Worm (Caenorhabditis elegans) whole organism, L4/young adult: ENCODE measurements around the gene R148.8.

ENCODE experiments used
- W03F9.2 ChIP-seq: fragments of 150-350 bp; optimal IDR thresholded peaks from 2 replicates; lab custom pipeline; 2014; ENCODE audit warnings: missing biosample characterization, missing genetic modification characterization
- dao-5 ChIP-seq: sonication (generic microtip); optimal IDR thresholded peaks from 2 replicates; lab custom pipeline; 2016; ENCODE audit warnings: missing genotype, missing genetic modification characterization, moderate library complexity, missing compliant biosample characterization

ce11 chrIII:3197904-3198303, 6.6 kb downstream of the R148.8 start:
- TF ChIP-seq dao-5 (tag; lab: Kevin White, UChicago) (no peak), W03F9.2 (tag; lab: Kevin White, UChicago) (no peak)
